Worm (Caenorhabditis elegans): Measurements from ENCODE around the gene srt-15.

- no peak for TF ChIP-seq ama-1 (optimal IDR thresholded peaks at IDR 0.05)
- TF ChIP-seq ama-1 (GFP tag; optimal IDR thresholded peaks at IDR 0.05), result no peak
- no peak for TF ChIP-seq ztf-22 (GFP tag; optimal IDR thresholded peaks at IDR 0.05)
- TF ChIP-seq F37B4.10 (GFP tag; IDR thresholded peaks at IDR 0.05), result no peak
- TF ChIP-seq lir-1 (GFP tag; conservative IDR thresholded peaks at IDR 0.05), result no peak
- TF ChIP-seq Y79H2A.3 (GFP tag; conservative IDR thresholded peaks at IDR 0.05), result no peak
- TF ChIP-seq B0035.1 (tag; optimal IDR thresholded peaks at IDR 0.05), result no peak
- no peak for TF ChIP-seq lag-1 (GFP tag; IDR thresholded peaks at IDR 0.05)
- TF ChIP-seq rpc-1 (optimal IDR thresholded peaks at IDR 0.05), result no peak
- no peak for TF ChIP-seq rpc-1 (tag; optimal IDR thresholded peaks at IDR 0.05)
- TF ChIP-seq snpc-1.3 (tag; optimal IDR thresholded peaks at IDR 0.05; ENCODE audit: insufficient read depth), result no peak
- no peak for TF ChIP-seq mel-28 (tag; optimal IDR thresholded peaks at IDR 0.05; ENCODE audit: borderline replicate concordance)
- no peak for TF ChIP-seq akir-1 (GFP tag; optimal IDR thresholded peaks at IDR 0.05)
These were observed 45.5 kb upstream of the srt-15 start, which contains the start of gene str-68 for ce11 chrV:3107450-3107849.
